Fruit fly (Drosophila melanogaster) whole organism, embryonic: ENCODE data around the gene ArfGAP1.

ENCODE experiments used
- Abd-B ChIP-seq: fragments of 200-800 bp; sonication (Bioruptor generic); optimal IDR thresholded peaks from 2 replicates; lab custom pipeline; 2018; ENCODE audit warnings: missing biosample characterization, mild to moderate bottlenecking, missing genetic modification characterization, moderate library complexity
- Atf6 ChIP-seq: fragments of 200-800 bp; sonication (Bioruptor generic); IDR thresholded peaks from 2 replicates; pipeline ENCODE4 v1.3.6; 2022; ENCODE audit warnings: missing biosample characterization, missing genetic modification characterization
- Blimp-1 ChIP-seq: fragments of 200-800 bp; sonication (Bioruptor generic); optimal IDR thresholded peaks from 3 replicates; lab custom pipeline; 2018; ENCODE audit warnings: missing biosample characterization, missing genetic modification characterization, mild to moderate bottlenecking, moderate library complexity, missing genetic modification reagents
- C15 ChIP-seq: fragments of 200-800 bp; sonication (Bioruptor generic); IDR thresholded peaks from 3 replicates; pipeline ENCODE4 v1.3.6; 2022; ENCODE audit warnings: missing biosample characterization, missing genetic modification characterization
- CG10209 ChIP-seq: fragments of 200-800 bp; sonication (Bioruptor generic); optimal IDR thresholded peaks from 3 replicates; lab custom pipeline; 2017; ENCODE audit warnings: missing biosample characterization, mild to moderate bottlenecking, missing genetic modification characterization, missing genetic modification reagents
- CG10274 ChIP-seq: fragments of 200-800 bp; sonication (Bioruptor generic); optimal IDR thresholded peaks from 3 replicates; lab custom pipeline; 2017; ENCODE audit warnings: missing biosample characterization, mild to moderate bottlenecking, missing genetic modification characterization
- CG10431 ChIP-seq: fragments of 200-800 bp; sonication (Bioruptor generic); optimal IDR thresholded peaks from 3 replicates; lab custom pipeline; 2018; ENCODE audit warnings: missing biosample characterization, mild to moderate bottlenecking, missing genetic modification characterization
- CG10959 ChIP-seq: fragments of 200-800 bp; sonication (Bioruptor generic); IDR thresholded peaks from 2 replicates; pipeline ENCODE4 v1.3.6; 2022; ENCODE audit warnings: missing biosample characterization, missing genetic modification characterization
- CG12071 ChIP-seq: fragments of 200-800 bp; sonication (Bioruptor generic); optimal IDR thresholded peaks from 3 replicates; lab custom pipeline; 2018; ENCODE audit warnings: missing biosample characterization, mild to moderate bottlenecking, missing genetic modification characterization
- CG17912 ChIP-seq: fragments of 200-800 bp; sonication (Bioruptor generic); optimal IDR thresholded peaks from 2 replicates; lab custom pipeline; 2018; ENCODE audit warnings: missing biosample characterization, mild to moderate bottlenecking, missing genetic modification characterization
- CG1832 ChIP-seq: fragments of 200-800 bp; sonication (Bioruptor generic); optimal IDR thresholded peaks from 2 replicates; lab custom pipeline; 2017; ENCODE audit warnings: missing biosample characterization, mild to moderate bottlenecking, missing genetic modification characterization, inconsistent platforms
- CG2678 ChIP-seq: fragments of 200-800 bp; sonication (Bioruptor generic); optimal IDR thresholded peaks from 3 replicates; lab custom pipeline; 2019; ENCODE audit warnings: missing biosample characterization, mild to moderate bottlenecking, missing genetic modification characterization, moderate library complexity
- CG3838 ChIP-seq: fragments of 200-800 bp; sonication (Bioruptor generic); optimal IDR thresholded peaks from 3 replicates; lab custom pipeline; 2016; ENCODE audit warnings: missing biosample characterization, missing genetic modification characterization
- CG4424 ChIP-seq: fragments of 200-800 bp; sonication (Bioruptor generic); optimal IDR thresholded peaks from 3 replicates; lab custom pipeline; 2016; ENCODE audit warnings: missing biosample characterization, missing genetic modification characterization
- CG4617 ChIP-seq: fragments of 200-800 bp; sonication (Bioruptor generic); optimal IDR thresholded peaks from 3 replicates; lab custom pipeline; 2016; ENCODE audit warnings: missing biosample characterization, missing genetic modification characterization, borderline replicate concordance
- CG6683 ChIP-seq: fragments of 200-800 bp; sonication (Bioruptor generic); optimal IDR thresholded peaks from 2 replicates; lab custom pipeline; 2017; ENCODE audit warnings: missing biosample characterization, mild to moderate bottlenecking, missing genetic modification characterization, missing genetic modification reagents
- CG6791 ChIP-seq: fragments of 200-800 bp; sonication (Bioruptor generic); IDR thresholded peaks from 3 replicates; pipeline ENCODE4 v1.3.6; 2022; ENCODE audit warnings: missing biosample characterization, missing genetic modification characterization; ENCODE audit not compliant: partially characterized antibody
- CG7786 ChIP-seq: fragments of 200-800 bp; sonication (Bioruptor generic); optimal IDR thresholded peaks from 2 replicates; lab custom pipeline; 2016; ENCODE audit warnings: missing biosample characterization, missing genetic modification characterization
- CG8089 ChIP-seq: fragments of 200-800 bp; sonication (Bioruptor generic); optimal IDR thresholded peaks from 3 replicates; lab custom pipeline; 2016; ENCODE audit warnings: missing biosample characterization, missing genetic modification characterization
- CG9817 ChIP-seq: fragments of 200-800 bp; sonication (Bioruptor generic); optimal IDR thresholded peaks from 2 replicates; lab custom pipeline; 2018; ENCODE audit warnings: missing biosample characterization, mild to moderate bottlenecking, missing genetic modification characterization, moderate library complexity
- CG9876 ChIP-seq: fragments of 200-800 bp; sonication (Bioruptor generic); optimal IDR thresholded peaks from 2 replicates; lab custom pipeline; 2016; ENCODE audit warnings: missing biosample characterization, missing genetic modification characterization
- Dfd ChIP-seq, 2 experiments: fragments of >200 bp; optimal IDR thresholded peaks; 2 replicates each; lab custom pipeline; 2017; ENCODE audit warnings: missing biosample characterization in 2 of 2, missing genetic modification characterization in 2 of 2
- Dip3 ChIP-seq: fragments of 200-800 bp; sonication (Bioruptor generic); optimal IDR thresholded peaks from 3 replicates; lab custom pipeline; 2016; ENCODE audit warnings: missing biosample characterization, missing genetic modification characterization
- E2f1 ChIP-seq: fragments of 200-800 bp; sonication (Bioruptor generic); IDR thresholded peaks from 2 replicates; pipeline ENCODE4 v1.3.6; 2022; ENCODE audit warnings: missing biosample characterization, missing genetic modification characterization
- Ets65A ChIP-seq: fragments of 200-800 bp; sonication (Bioruptor generic); peaks from one replicate; lab custom pipeline; 2016; ENCODE audit warnings: missing biosample characterization, missing genetic modification characterization
- HLH54F ChIP-seq: fragments of 200-800 bp; sonication (Bioruptor generic); optimal IDR thresholded peaks from 3 replicates; lab custom pipeline; 2016; ENCODE audit warnings: missing biosample characterization, missing genetic modification characterization
- HmgZ ChIP-seq: fragments of 200-800 bp; sonication (Bioruptor generic); optimal IDR thresholded peaks from 2 replicates; lab custom pipeline; 2018; ENCODE audit warnings: missing biosample characterization, mild to moderate bottlenecking, missing genetic modification characterization
- Hmx ChIP-seq: fragments of 200-800 bp; sonication (Bioruptor generic); optimal IDR thresholded peaks from 2 replicates; lab custom pipeline; 2016; ENCODE audit warnings: missing biosample characterization, missing genetic modification characterization
- Hr51 ChIP-seq, 2 experiments: fragments of 200-800 bp; sonication (Bioruptor generic); optimal IDR thresholded peaks; 2 replicates in 1 of 2; 3 replicates in 1 of 2; lab custom pipeline; 2016 to 2018; ENCODE audit warnings: missing biosample characterization in 2 of 2, missing genetic modification characterization in 2 of 2, mild to moderate bottlenecking in 1 of 2, moderate library complexity in 1 of 2
- Mrtf ChIP-seq: fragments of 200-800 bp; sonication (Bioruptor generic); IDR thresholded peaks from 3 replicates; pipeline ENCODE4 v1.3.6; 2022; ENCODE audit warnings: missing biosample characterization, missing genetic modification characterization
- Neu2 ChIP-seq: fragments of 200-800 bp; sonication (Bioruptor generic); optimal IDR thresholded peaks from 3 replicates; lab custom pipeline; 2016; ENCODE audit warnings: missing biosample characterization, missing genetic modification characterization, borderline replicate concordance
- Sox100B ChIP-seq: fragments of 200-800 bp; sonication (Bioruptor generic); optimal IDR thresholded peaks from 3 replicates; lab custom pipeline; 2018; ENCODE audit warnings: missing biosample characterization, mild to moderate bottlenecking, missing genetic modification characterization
- Sry-β ChIP-seq: fragments of 200-800 bp; sonication (Bioruptor generic); optimal IDR thresholded peaks from 2 replicates; lab custom pipeline; 2018; ENCODE audit warnings: missing biosample characterization, mild to moderate bottlenecking, missing genetic modification characterization, moderate library complexity
- TFAM ChIP-seq: fragments of 200-800 bp; sonication (Bioruptor generic); optimal IDR thresholded peaks from 2 replicates; lab custom pipeline; 2017; ENCODE audit warnings: missing biosample characterization, missing genetic modification characterization, inconsistent platforms
- ab ChIP-seq: fragments of 200-800 bp; sonication (Bioruptor generic); optimal IDR thresholded peaks from 2 replicates; lab custom pipeline; 2016; ENCODE audit warnings: missing biosample characterization, missing genetic modification characterization
- amos ChIP-seq: fragments of 200-800 bp; sonication (Bioruptor generic); IDR thresholded peaks from 2 replicates; pipeline ENCODE4 v1.3.6; 2022; ENCODE audit warnings: missing biosample characterization, missing genetic modification characterization; ENCODE audit not compliant: partially characterized antibody
- br ChIP-seq: fragments of >200 bp; optimal IDR thresholded peaks from 2 replicates; lab custom pipeline; 2017
- cad ChIP-seq: fragments of >200 bp; optimal IDR thresholded peaks from 2 replicates; lab custom pipeline; 2017; ENCODE audit warnings: missing biosample characterization, missing genetic modification characterization
- cwo ChIP-seq: fragments of 200-800 bp; sonication (Bioruptor generic); optimal IDR thresholded peaks from 3 replicates; lab custom pipeline; 2017; ENCODE audit warnings: missing biosample characterization, missing genetic modification characterization, mild to moderate bottlenecking, moderate library complexity, missing genetic modification reagents
- exex ChIP-seq: fragments of 200-800 bp; sonication (Bioruptor generic); optimal IDR thresholded peaks from 4 replicates; lab custom pipeline; 2018; ENCODE audit warnings: missing biosample characterization, mild to moderate bottlenecking, missing genetic modification characterization, moderate library complexity
- gem ChIP-seq: fragments of 200-800 bp; sonication (Bioruptor generic); optimal IDR thresholded peaks from 2 replicates; lab custom pipeline; 2019; ENCODE audit warnings: missing biosample characterization, mild to moderate bottlenecking, missing genetic modification characterization, moderate library complexity
- gsb-n ChIP-seq: fragments of 200-800 bp; sonication (Bioruptor generic); optimal IDR thresholded peaks from 3 replicates; lab custom pipeline; 2018; ENCODE audit warnings: missing biosample characterization, mild to moderate bottlenecking, missing genetic modification characterization
- hth ChIP-seq: fragments of >200 bp; optimal IDR thresholded peaks from 2 replicates; lab custom pipeline; 2017; ENCODE audit warnings: inconsistent platforms
- luna ChIP-seq: fragments of 200-800 bp; sonication (Bioruptor generic); optimal IDR thresholded peaks from 2 replicates; lab custom pipeline; 2016; ENCODE audit warnings: missing biosample characterization, missing genetic modification characterization
- nau ChIP-seq: fragments of 200-800 bp; sonication (Bioruptor generic); optimal IDR thresholded peaks from 3 replicates; lab custom pipeline; 2017; ENCODE audit warnings: missing biosample characterization, mild to moderate bottlenecking, missing genetic modification characterization, missing genetic modification reagents
- pnt ChIP-seq: fragments of 200-800 bp; sonication (Bioruptor generic); optimal IDR thresholded peaks from 3 replicates; lab custom pipeline; 2016; ENCODE audit warnings: missing biosample characterization, missing genetic modification characterization
- run ChIP-seq: fragments of 200-800 bp; sonication (Bioruptor generic); optimal IDR thresholded peaks from 3 replicates; lab custom pipeline; 2018; ENCODE audit warnings: missing biosample characterization, mild to moderate bottlenecking, missing genetic modification characterization
- seq ChIP-seq: fragments of 200-800 bp; sonication (Bioruptor generic); IDR thresholded peaks from 2 replicates; pipeline ENCODE4 v1.3.6; 2022; ENCODE audit warnings: missing biosample characterization, missing genetic modification characterization
- sna ChIP-seq: fragments of 200-800 bp; sonication (Bioruptor generic); IDR thresholded peaks from 2 replicates; pipeline ENCODE4 v1.3.6; 2022; ENCODE audit warnings: missing biosample characterization, missing genetic modification characterization; ENCODE audit not compliant: partially characterized antibody
- toy ChIP-seq: fragments of 200-800 bp; sonication (Bioruptor generic); IDR thresholded peaks from 2 replicates; pipeline ENCODE4 v1.3.6; 2022; ENCODE audit warnings: missing biosample characterization, missing genetic modification characterization
- unpg ChIP-seq: fragments of 200-800 bp; sonication (Bioruptor generic); optimal IDR thresholded peaks from 3 replicates; lab custom pipeline; 2018; ENCODE audit warnings: missing biosample characterization, mild to moderate bottlenecking, missing genetic modification characterization, moderate library complexity
- vfl ChIP-seq: fragments of 200-800 bp; sonication (Bioruptor generic); optimal IDR thresholded peaks from 2 replicates; lab custom pipeline; 2016; ENCODE audit warnings: missing biosample characterization, missing genetic modification characterization

Gene ArfGAP1

dm6 chr3L:12434432-12434831 lies 17.1 kb upstream of the ArfGAP1 start (continued):
- TF ChIP-seq cwo (GFP tag; lab: Kevin White, UChicago) (no peak), CG10959 (GFP tag; lab: Robert Waterston, UW) (no peak), unpg (GFP tag; lab: Kevin White, UChicago) (no peak), HLH54F (GFP tag; lab: Kevin White, UChicago) (no peak), CG7786 (GFP tag; lab: Kevin White, UChicago) (no peak), CG4424 (no peak), luna (GFP tag; lab: Kevin White, UChicago) (no peak), CG9817 (tag; lab: Kevin White, UChicago) (no peak), C15 (no peak), amos (GFP tag; lab: Robert Waterston, UW) (peak; percentile 68; the same call in 1 of the 2 replicates), Neu2 (GFP tag; lab: Kevin White, UChicago) (no peak), CG10209 (GFP tag; lab: Kevin White, UChicago) (no peak), HmgZ (no peak), CG2678 (tag; lab: Kevin White, UChicago) (no peak), E2f1 (no peak), Mrtf (GFP tag; lab: Robert Waterston, UW) (no peak), nau (GFP tag; lab: Kevin White, UChicago) (no peak), exex (tag; lab: Kevin White, UChicago) (no peak), ab (GFP tag; lab: Kevin White, UChicago) (no peak), Hr51 (GFP tag; optimal IDR thresholded peaks at IDR 0.05; lab: Kevin White, UChicago) (no peak), toy (GFP tag; lab: Robert Waterston, UW) (no peak), pnt (GFP tag; lab: Kevin White, UChicago) (no peak), CG17912 (GFP tag; lab: Kevin White, UChicago) (no peak), seq (no peak), CG4617 (no peak), cad (GFP tag; lab: Kevin White, UChicago) (no peak), vfl (GFP tag; lab: Kevin White, UChicago) (no peak), Dip3 (no peak), CG3838 (GFP tag; lab: Kevin White, UChicago) (no peak), run (tag; lab: Kevin White, UChicago) (no peak), CG10274 (no peak), CG10431 (no peak), TFAM (GFP tag; lab: Kevin White, UChicago) (no peak), Dfd (GFP tag; optimal IDR thresholded peaks at IDR 0.05; lab: Kevin White, UChicago) (no peak), CG9876 (GFP tag; lab: Kevin White, UChicago) (no peak), Hmx (GFP tag; lab: Kevin White, UChicago) (no peak), gem (tag; lab: Kevin White, UChicago) (no peak), Blimp-1 (GFP tag; lab: Kevin White, UChicago) (peak; percentile 20), CG1832 (GFP tag; lab: Kevin White, UChicago) (peak; percentile 95), hth (no peak), Sox100B (no peak), br (lab: Kevin White, UChicago) (no peak), gsb-n (tag; lab: Kevin White, UChicago) (no peak), Ets65A (GFP tag; lab: Kevin White, UChicago) (no peak), CG6683 (no peak), CG8089 (GFP tag; lab: Kevin White, UChicago) (no peak), sna (GFP tag; lab: Robert Waterston, UW) (peak; percentile 38; the same call in 1 of the 2 replicates), Abd-B (GFP tag; lab: Kevin White, UChicago) (no peak), CG12071 (GFP tag; lab: Kevin White, UChicago) (no peak), Sry-β (GFP tag; lab: Kevin White, UChicago) (no peak), Atf6 (GFP tag; lab: Robert Waterston, UW) (no peak), CG6791 (GFP tag; lab: Robert Waterston, UW) (peak; percentile 58; the same call in 1 of the 3 replicates)
